Worm (Caenorhabditis elegans): ENCODE results near the gene mrps-28.
A peak's percentile ranks its signal among the peaks of the same experiment; 100 is the strongest.

The mrps-28 gene

ce11 chrV:19610118-19610707 lies 33.8 kb upstream of the mrps-28 start:
- TF ChIP-seq efl-1 (optimal IDR thresholded peaks at IDR 0.05): no peak
- peak in 1 of 2 experiments; percentile 39 for TF ChIP-seq efl-1 (GFP tag; optimal IDR thresholded peaks at IDR 0.05 in 1 of 2)
- no peak for TF ChIP-seq hlh-4 (tag; optimal IDR thresholded peaks at IDR 0.05)
- peak; percentile 25 for TF ChIP-seq ceh-8 (GFP tag; optimal IDR thresholded peaks at IDR 0.05)

- TF ChIP-seq nhr-85 (tag) (peak; percentile 61), aly-2 (tag; optimal IDR thresholded peaks at IDR 0.05) (no peak), unc-130 (tag; optimal IDR thresholded peaks at IDR 0.05) (no peak), ceh-82 (tag; optimal IDR thresholded peaks at IDR 0.05) (no peak), pag-3 (tag; optimal IDR thresholded peaks at IDR 0.05; ENCODE audit: borderline replicate concordance, insufficient read depth) (no peak), grh-1 (GFP tag; IDR thresholded peaks at IDR 0.05) (0 out of 2 replicates have a peak, but pooled peaks have one; percentile 40), lin-14 (GFP tag; optimal IDR thresholded peaks at IDR 0.05) (peak; percentile 2), nhr-19 (GFP tag; conservative IDR thresholded peaks at IDR 0.05) (peak; percentile 10; the same call in 1 of the 2 replicates)
These were observed 32.2 kb upstream of the mrps-28 start for ce11 chrV:19611675-19612345.

ce11 chrV:19613161-19613560 lies 30.9 kb upstream of the mrps-28 start, which contains the start of gene nlp-26:
TSS of gene nlp-26 (plus strand) at chrV:19613461.
- no peak for TF ChIP-seq fkh-8 (tag; optimal IDR thresholded peaks at IDR 0.05)
- TF ChIP-seq lir-3 (tag; optimal IDR thresholded peaks at IDR 0.05; ENCODE audit: poor library complexity): no peak
- TF ChIP-seq elt-3 (tag; optimal IDR thresholded peaks at IDR 0.05): peak in 1 of 6 experiments; percentile 39
- no peak for TF ChIP-seq nhr-85 (tag)
- no peak for TF ChIP-seq mab-9 (GFP tag; IDR thresholded peaks at IDR 0.05)
- no peak for TF ChIP-seq alr-1 (tag; optimal IDR thresholded peaks at IDR 0.05; ENCODE audit: borderline replicate concordance)

- TF ChIP-seq lin-35 (GFP tag; optimal IDR thresholded peaks at IDR 0.05) (peak in 1 of 2 experiments; percentile 49), snu-23 (GFP tag; optimal IDR thresholded peaks at IDR 0.05) (peak; percentile 12), lsy-2 (tag; optimal IDR thresholded peaks at IDR 0.05) (peak in 1 of 2 experiments; percentile 20), nhr-85 (tag) (no peak), blmp-1 (tag; optimal IDR thresholded peaks at IDR 0.05) (peak; percentile 31), sptf-1 (tag; optimal IDR thresholded peaks at IDR 0.05) (no peak), pax-3 (tag; optimal IDR thresholded peaks at IDR 0.05) (no peak), mdl-1 (tag; optimal IDR thresholded peaks at IDR 0.05) (peak in 1 of 2 experiments; percentile 69), ceh-82 (tag; optimal IDR thresholded peaks at IDR 0.05) (peak in 1 of 3 experiments; percentile 4)
These were observed 23.9 kb upstream of the mrps-28 start for ce11 chrV:19620098-19620497.

ce11 chrV:19622440-19622914 lies 21.6 kb upstream of the mrps-28 start, which contains the start of gene Y43F8C.3:
TSS of gene Y43F8C.3 (minus strand) at chrV:19622626.
- TF ChIP-seq ets-5 (GFP tag; IDR thresholded peaks at IDR 0.05): no peak
- TF ChIP-seq blmp-1 (tag; optimal IDR thresholded peaks at IDR 0.05): peak; percentile 61
- no peak for TF ChIP-seq sptf-1 (tag; optimal IDR thresholded peaks at IDR 0.05)
- TF ChIP-seq lin-14 (GFP tag; optimal IDR thresholded peaks at IDR 0.05): peak; percentile 95
- TF ChIP-seq zip-4 (GFP tag; optimal IDR thresholded peaks at IDR 0.05): no peak
- peak; percentile 48 for TF ChIP-seq swsn-7 (tag; optimal IDR thresholded peaks at IDR 0.05)
- TF ChIP-seq egl-27 (tag; optimal IDR thresholded peaks at IDR 0.05): no peak
- peak; percentile 12; the same call in 1 of the 2 replicates for TF ChIP-seq grh-1 (GFP tag; IDR thresholded peaks at IDR 0.05)
- no peak for TF ChIP-seq dsc-1 (tag; optimal IDR thresholded peaks at IDR 0.05)
- no peak for TF ChIP-seq hpl-2 (GFP tag; optimal IDR thresholded peaks at IDR 0.05)
- TF ChIP-seq lir-3 (tag; optimal IDR thresholded peaks at IDR 0.05; ENCODE audit: poor library complexity): no peak
- TF ChIP-seq mep-1 (tag; optimal IDR thresholded peaks at IDR 0.05): peak; percentile 71
- TF ChIP-seq jun-1 (tag; optimal IDR thresholded peaks at IDR 0.05): peak; percentile 60
- peak; percentile 29 for TF ChIP-seq tbx-2 (tag; optimal IDR thresholded peaks at IDR 0.05)
- TF ChIP-seq efl-3 (GFP tag; optimal IDR thresholded peaks at IDR 0.05): no peak
- no peak for TF ChIP-seq sox-4 (tag; optimal IDR thresholded peaks at IDR 0.05)
- peak; percentile 64 for TF ChIP-seq skn-1 (tag; optimal IDR thresholded peaks at IDR 0.05)
- TF ChIP-seq elt-3 (tag; optimal IDR thresholded peaks at IDR 0.05): peak in 1 of 6 experiments; percentile 3
- TF ChIP-seq nhr-12 (tag; optimal IDR thresholded peaks at IDR 0.05): no peak
- no peak for TF ChIP-seq unc-98 (GFP tag; IDR thresholded peaks at IDR 0.05)
- no peak for TF ChIP-seq hlh-17 (GFP tag; optimal IDR thresholded peaks at IDR 0.05; ENCODE audit: borderline replicate concordance)
- TF ChIP-seq ceh-8 (GFP tag; optimal IDR thresholded peaks at IDR 0.05): peak; percentile 63
- TF ChIP-seq lin-13 (GFP tag; optimal IDR thresholded peaks at IDR 0.05): peak; percentile 76
- no peak for TF ChIP-seq ceh-88 (GFP tag; IDR thresholded peaks at IDR 0.05)
